Fruit fly (Drosophila melanogaster) whole organism, embryonic: Measurements from ENCODE around the gene Mst57Db.

Source experiments
- Atf6 ChIP-seq: fragments of 200-800 bp; sonication (Bioruptor generic); IDR thresholded peaks from 2 replicates; pipeline ENCODE4 v1.3.6; 2022; ENCODE audit warnings: missing biosample characterization, missing genetic modification characterization
- CG11723 ChIP-seq: fragments of 200-800 bp; sonication (Bioruptor generic); optimal IDR thresholded peaks from 2 replicates; lab custom pipeline; 2017; ENCODE audit warnings: missing biosample characterization, mild to moderate bottlenecking, missing genetic modification characterization
- CG13123 ChIP-seq: fragments of 200-800 bp; sonication (Bioruptor generic); optimal IDR thresholded peaks from 2 replicates; lab custom pipeline; 2016; ENCODE audit warnings: missing biosample characterization, missing genetic modification characterization
- CG13287 ChIP-seq: fragments of 200-800 bp; sonication (Bioruptor generic); IDR thresholded peaks from 2 replicates; pipeline ENCODE4 v1.3.6; 2022; ENCODE audit warnings: missing biosample characterization, missing genetic modification characterization; ENCODE audit not compliant: partially characterized antibody
- CG17328 ChIP-seq: fragments of 200-800 bp; sonication (Bioruptor generic); IDR thresholded peaks from 2 replicates; pipeline ENCODE4 v1.3.6; 2022; ENCODE audit warnings: missing biosample characterization, missing genetic modification characterization
- CG17568 ChIP-seq: fragments of 200-800 bp; sonication (Bioruptor generic); optimal IDR thresholded peaks from 2 replicates; lab custom pipeline; 2018; ENCODE audit warnings: missing biosample characterization, mild to moderate bottlenecking, missing genetic modification characterization, moderate library complexity
- CG18599 ChIP-seq: fragments of 200-800 bp; sonication (Bioruptor generic); optimal IDR thresholded peaks from 3 replicates; lab custom pipeline; 2017; ENCODE audit warnings: missing biosample characterization, missing genetic modification characterization, mild to moderate bottlenecking, moderate library complexity, missing genetic modification reagents
- CG2199 ChIP-seq: fragments of 200-800 bp; sonication (Bioruptor generic); IDR thresholded peaks from 3 replicates; pipeline ENCODE4 v1.3.6; 2022; ENCODE audit warnings: missing biosample characterization, missing genetic modification characterization
- CG6175 ChIP-seq: fragments of 200-800 bp; sonication (Bioruptor generic); IDR thresholded peaks from 3 replicates; pipeline ENCODE4 v1.3.6; 2022; ENCODE audit warnings: missing biosample characterization, missing genetic modification characterization
- CG6254 ChIP-seq: fragments of 200-800 bp; sonication (Bioruptor generic); optimal IDR thresholded peaks from 3 replicates; lab custom pipeline; 2017; ENCODE audit warnings: mild to moderate bottlenecking, missing biosample characterization, missing genetic modification reagents, missing genetic modification characterization
- CG7963 ChIP-seq: fragments of 200-800 bp; sonication (Bioruptor generic); IDR thresholded peaks from 3 replicates; pipeline ENCODE4 v1.3.6; 2022; ENCODE audit warnings: missing biosample characterization, missing genetic modification characterization; ENCODE audit not compliant: partially characterized antibody
- CG8359 ChIP-seq: fragments of 200-800 bp; sonication (Bioruptor generic); optimal IDR thresholded peaks from 2 replicates; lab custom pipeline; 2017; ENCODE audit warnings: missing biosample characterization, mild to moderate bottlenecking, missing genetic modification characterization, borderline replicate concordance
- Camta ChIP-seq: fragments of 200-800 bp; sonication (Bioruptor generic); optimal IDR thresholded peaks from 2 replicates; lab custom pipeline; 2016; ENCODE audit warnings: missing biosample characterization, missing genetic modification characterization
- D ChIP-seq, 2 experiments: fragments of 200-800 bp in 1 of 2; fragments of >200 bp in 1 of 2; sonication (Bioruptor generic) in 1 of 2; optimal IDR thresholded peaks; 2 replicates in 1 of 2; 3 replicates in 1 of 2; lab custom pipeline; 2017; ENCODE audit warnings: mild to moderate bottlenecking in 1 of 2, missing biosample characterization in 1 of 2, missing genetic modification characterization in 1 of 2, missing genetic modification reagents in 1 of 2
- Deaf1 ChIP-seq: fragments of 200-800 bp; optimal IDR thresholded peaks from 3 replicates; lab custom pipeline; 2019; ENCODE audit warnings: missing biosample characterization, mild to moderate bottlenecking, missing genetic modification characterization, moderate library complexity
- Ets97D ChIP-seq: fragments of 200-800 bp; sonication (Bioruptor generic); optimal IDR thresholded peaks from 3 replicates; lab custom pipeline; 2016; ENCODE audit warnings: missing biosample characterization, missing genetic modification characterization
- GATAe ChIP-seq: fragments of 200-800 bp; sonication (Bioruptor generic); conservative IDR thresholded peaks from 2 replicates; pipeline ENCODE4 v1.3.6; 2022; ENCODE audit warnings: missing biosample characterization, missing genetic modification characterization
- H2.0 ChIP-seq: fragments of 200-800 bp; sonication (Bioruptor generic); IDR thresholded peaks from 2 replicates; pipeline ENCODE4 v1.3.6; 2022; ENCODE audit warnings: missing biosample characterization, missing genetic modification characterization
- HLH3B ChIP-seq: fragments of 200-800 bp; sonication (Bioruptor generic); IDR thresholded peaks from 2 replicates; pipeline ENCODE4 v1.3.6; 2022; ENCODE audit warnings: missing biosample characterization, missing genetic modification characterization
- HLH54F ChIP-seq: fragments of 200-800 bp; sonication (Bioruptor generic); optimal IDR thresholded peaks from 3 replicates; lab custom pipeline; 2016; ENCODE audit warnings: missing biosample characterization, missing genetic modification characterization
- MTF-1 ChIP-seq: fragments of 200-800 bp; sonication (Bioruptor generic); optimal IDR thresholded peaks from 2 replicates; lab custom pipeline; 2018; ENCODE audit warnings: missing biosample characterization, mild to moderate bottlenecking, missing genetic modification characterization, borderline replicate concordance
- NC2α ChIP-seq: fragments of 200-800 bp; sonication (Bioruptor generic); optimal IDR thresholded peaks from 2 replicates; lab custom pipeline; 2016; ENCODE audit warnings: missing biosample characterization, missing genetic modification characterization
- Nf-YC ChIP-seq: fragments of 200-800 bp; optimal IDR thresholded peaks from 3 replicates; lab custom pipeline; 2019; ENCODE audit warnings: missing biosample characterization, mild to moderate bottlenecking, missing genetic modification characterization, moderate library complexity
- Ptx1 ChIP-seq: fragments of 200-800 bp; sonication (Bioruptor generic); IDR thresholded peaks from 2 replicates; pipeline ENCODE4 v1.3.6; 2022; ENCODE audit warnings: missing biosample characterization, missing genetic modification characterization
- Sin3A ChIP-seq: fragments of >200 bp; optimal IDR thresholded peaks from 2 replicates; lab custom pipeline; 2018
- Taf1 ChIP-seq: fragments of 200-800 bp; sonication (Bioruptor generic); IDR thresholded peaks from 2 replicates; pipeline ENCODE4 v1.3.6; 2022; ENCODE audit warnings: missing biosample characterization, missing genetic modification characterization
- YL-1 ChIP-seq: fragments of 200-800 bp; sonication (Bioruptor generic); optimal IDR thresholded peaks from 3 replicates; lab custom pipeline; 2017; ENCODE audit warnings: missing biosample characterization, mild to moderate bottlenecking, missing genetic modification characterization
- ash1 ChIP-seq: fragments of 200-800 bp; sonication (Bioruptor generic); optimal IDR thresholded peaks from 2 replicates; lab custom pipeline; 2018; ENCODE audit warnings: missing biosample characterization, mild to moderate bottlenecking, missing genetic modification characterization
- bab2 ChIP-seq: fragments of 200-800 bp; sonication (Bioruptor generic); optimal IDR thresholded peaks from 2 replicates; lab custom pipeline; 2016; ENCODE audit warnings: missing biosample characterization, missing genetic modification characterization
- bcd ChIP-seq: fragments of 200-800 bp; sonication (Bioruptor generic); optimal IDR thresholded peaks from 2 replicates; lab custom pipeline; 2017; ENCODE audit warnings: missing biosample characterization, mild to moderate bottlenecking, missing genetic modification characterization
- bsh ChIP-seq, 2 experiments: fragments of 200-800 bp; sonication (Bioruptor generic); optimal IDR thresholded peaks; 2 replicates each; lab custom pipeline; 2017 to 2018; ENCODE audit warnings: mild to moderate bottlenecking in 2 of 2, missing biosample characterization in 2 of 2, missing genetic modification characterization in 2 of 2, moderate library complexity in 1 of 2
- cwo ChIP-seq: fragments of 200-800 bp; sonication (Bioruptor generic); optimal IDR thresholded peaks from 3 replicates; lab custom pipeline; 2017; ENCODE audit warnings: missing biosample characterization, missing genetic modification characterization, mild to moderate bottlenecking, moderate library complexity, missing genetic modification reagents
- dati ChIP-seq: fragments of 200-800 bp; sonication (Bioruptor generic); IDR thresholded peaks from 2 replicates; pipeline ENCODE4 v1.3.6; 2022; ENCODE audit warnings: missing biosample characterization, missing genetic modification characterization
- gsb ChIP-seq: fragments of 200-800 bp; sonication (Bioruptor generic); IDR thresholded peaks from 2 replicates; pipeline ENCODE4 v1.3.6; 2022; ENCODE audit warnings: missing biosample characterization, missing genetic modification characterization
- ham ChIP-seq: fragments of 200-800 bp; sonication (Bioruptor generic); IDR thresholded peaks from 2 replicates; pipeline ENCODE4 v1.3.6; 2022; ENCODE audit warnings: missing biosample characterization, missing genetic modification characterization
- inv ChIP-seq: fragments of 200-800 bp; sonication (Bioruptor generic); IDR thresholded peaks from 2 replicates; pipeline ENCODE4 v1.3.6; 2022; ENCODE audit warnings: missing biosample characterization, missing genetic modification characterization; ENCODE audit not compliant: partially characterized antibody
- luna ChIP-seq: fragments of 200-800 bp; sonication (Bioruptor generic); optimal IDR thresholded peaks from 2 replicates; lab custom pipeline; 2016; ENCODE audit warnings: missing biosample characterization, missing genetic modification characterization
- nau ChIP-seq: fragments of 200-800 bp; sonication (Bioruptor generic); optimal IDR thresholded peaks from 3 replicates; lab custom pipeline; 2017; ENCODE audit warnings: missing biosample characterization, mild to moderate bottlenecking, missing genetic modification characterization, missing genetic modification reagents
- oc ChIP-seq: fragments of 200-800 bp; sonication (Bioruptor generic); optimal IDR thresholded peaks from 2 replicates; lab custom pipeline; 2018; ENCODE audit warnings: missing biosample characterization, mild to moderate bottlenecking, missing genetic modification characterization, moderate library complexity
- pan ChIP-seq, 4 experiments: fragments of >200 bp in 3 of 4; fragments of 200-800 bp in 1 of 4; sonication (Bioruptor generic) in 1 of 4; optimal IDR thresholded peaks in 3 of 4; IDR thresholded peaks in 1 of 4; 2 replicates each; pipeline versions ENCODE4 v1.3.6 to Lab custom; 2017 to 2022; ENCODE audit warnings: missing biosample characterization in 2 of 4, missing genetic modification characterization in 2 of 4, mixed read lengths in 1 of 4
- peb ChIP-seq: fragments of 200-800 bp; sonication (Bioruptor generic); IDR thresholded peaks from 2 replicates; pipeline ENCODE4 v1.3.6; 2022; ENCODE audit warnings: missing biosample characterization, missing genetic modification characterization
- schlank ChIP-seq: fragments of 200-800 bp; sonication (Bioruptor generic); optimal IDR thresholded peaks from 2 replicates; lab custom pipeline; 2018; ENCODE audit warnings: missing biosample characterization, mild to moderate bottlenecking, missing genetic modification characterization
- scrt ChIP-seq: fragments of 200-800 bp; sonication (Bioruptor generic); optimal IDR thresholded peaks from 2 replicates; lab custom pipeline; 2018; ENCODE audit warnings: missing biosample characterization, mild to moderate bottlenecking, missing genetic modification characterization, moderate library complexity
- sens-2 ChIP-seq: fragments of 200-800 bp; sonication (Bioruptor generic); IDR thresholded peaks from 2 replicates; pipeline ENCODE4 v1.3.6; 2022; ENCODE audit warnings: missing biosample characterization, missing genetic modification characterization
- sim ChIP-seq: fragments of 200-800 bp; sonication (Bioruptor generic); IDR thresholded peaks from 2 replicates; pipeline ENCODE4 v1.3.6; 2022; ENCODE audit warnings: missing biosample characterization, missing genetic modification characterization
- so ChIP-seq: fragments of 200-800 bp; sonication (Bioruptor generic); IDR thresholded peaks from 3 replicates; pipeline ENCODE4 v1.3.6; 2022; ENCODE audit warnings: missing biosample characterization, missing genetic modification characterization
- sob ChIP-seq: fragments of 200-800 bp; sonication (Bioruptor generic); IDR thresholded peaks from 2 replicates; pipeline ENCODE4 v1.3.6; 2022; ENCODE audit warnings: missing biosample characterization, missing genetic modification characterization
- toy ChIP-seq: fragments of 200-800 bp; sonication (Bioruptor generic); IDR thresholded peaks from 2 replicates; pipeline ENCODE4 v1.3.6; 2022; ENCODE audit warnings: missing biosample characterization, missing genetic modification characterization
- trem ChIP-seq: fragments of 200-800 bp; optimal IDR thresholded peaks from 3 replicates; lab custom pipeline; 2019; ENCODE audit warnings: missing biosample characterization, mild to moderate bottlenecking, missing genetic modification characterization, moderate library complexity

The Mst57Db gene

DNA sequence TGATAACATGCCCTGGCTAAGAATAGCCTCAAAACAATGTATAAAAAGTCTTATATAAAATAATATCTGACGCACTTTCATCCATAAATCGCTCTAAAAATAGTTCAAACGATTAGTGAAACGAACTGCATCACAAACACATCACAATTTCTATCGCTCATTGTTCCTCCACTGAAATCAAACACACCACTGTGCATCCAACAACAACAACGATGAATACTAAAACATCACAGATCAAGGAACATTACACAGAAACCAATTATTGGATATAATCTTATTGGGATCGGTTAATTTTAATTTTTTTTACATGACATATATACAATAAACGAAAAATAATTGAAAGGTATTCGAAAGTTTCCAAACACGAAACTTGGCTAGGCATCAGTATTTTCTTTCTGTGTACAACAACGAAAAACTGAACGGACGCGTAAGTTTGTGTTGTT lies 48.6 kb upstream of the Mst57Db start (continued):
- TF ChIP-seq so (GFP tag; lab: Robert Waterston, UW) (no peak; the same call in 1 of the 3 replicates), bsh (GFP tag; optimal IDR thresholded peaks at IDR 0.05; lab: Kevin White, UChicago) (peak in 1 of 2 experiments; percentile 92), Sin3A (no peak), sim (GFP tag; lab: Robert Waterston, UW) (peak; percentile 60; the same call in 1 of the 2 replicates), peb (GFP tag; lab: Robert Waterston, UW) (peak; percentile 46; the same call in 1 of the 2 replicates), YL-1 (peak; percentile 1), dati (GFP tag; lab: Robert Waterston, UW) (no peak), MTF-1 (peak; percentile 53), D (optimal IDR thresholded peaks at IDR 0.05; lab: Kevin White, UChicago) (no peak), D (GFP tag; optimal IDR thresholded peaks at IDR 0.05; lab: Kevin White, UChicago) (peak; percentile 80), nau (GFP tag; lab: Kevin White, UChicago) (peak; percentile 13), CG13287 (GFP tag; lab: Robert Waterston, UW) (no peak), CG7963 (GFP tag; lab: Robert Waterston, UW) (no peak), NC2α (peak; percentile 68), ham (GFP tag; lab: Robert Waterston, UW) (no peak), Atf6 (GFP tag; lab: Robert Waterston, UW) (peak; percentile 65; the same call in 1 of the 2 replicates), pan (optimal IDR thresholded peaks at IDR 0.05; lab: Kevin White, UChicago) (no peak), pan (GFP tag; optimal IDR thresholded peaks at IDR 0.05 in 1 of 2, IDR thresholded peaks at IDR 0.05 in 1 of 2) (peak in 1 of 2 experiments; percentile 85), CG6254 (GFP tag; lab: Kevin White, UChicago) (peak; percentile 63), HLH3B (GFP tag; lab: Robert Waterston, UW) (peak; percentile 84; the same call in 1 of the 2 replicates), Ets97D (GFP tag; lab: Kevin White, UChicago) (peak; percentile 55), Camta (GFP tag; lab: Kevin White, UChicago) (peak; percentile 64), CG2199 (GFP tag; lab: Robert Waterston, UW) (0 out of 3 replicates have a peak, but pooled peaks have one; percentile 61), sens-2 (GFP tag; lab: Robert Waterston, UW) (peak; percentile 61), CG18599 (peak; percentile 70), Nf-YC (tag; lab: Kevin White, UChicago) (peak; percentile 43), CG13123 (GFP tag; lab: Kevin White, UChicago) (peak; percentile 61), Taf1 (GFP tag; lab: Robert Waterston, UW) (peak; percentile 49), CG17328 (GFP tag; lab: Robert Waterston, UW) (peak; percentile 83), gsb (GFP tag; lab: Robert Waterston, UW) (peak; percentile 58; the same call in 1 of the 2 replicates), schlank (no peak), sob (GFP tag; lab: Robert Waterston, UW) (peak; percentile 77; the same call in 1 of the 2 replicates), GATAe (GFP tag; lab: Robert Waterston, UW) (no peak; the same call in 1 of the 2 replicates), luna (GFP tag; lab: Kevin White, UChicago) (no peak), HLH54F (GFP tag; lab: Kevin White, UChicago) (peak; percentile 62), H2.0 (peak; percentile 78), oc (peak; percentile 78), toy (GFP tag; lab: Robert Waterston, UW) (no peak), CG6175 (no peak; the same call in 2 of the 3 replicates), trem (tag; lab: Kevin White, UChicago) (peak; percentile 63), CG8359 (peak; percentile 59), ash1 (GFP tag; lab: Kevin White, UChicago) (no peak), bab2 (GFP tag; lab: Kevin White, UChicago) (peak; percentile 75), CG11723 (GFP tag; lab: Kevin White, UChicago) (peak; percentile 52), cwo (peak; percentile 47), scrt (GFP tag; lab: Kevin White, UChicago) (peak; percentile 58), inv (GFP tag; lab: Robert Waterston, UW) (no peak), Ptx1 (peak; percentile 88), bcd (GFP tag; lab: Kevin White, UChicago) (peak; percentile 74), CG17568 (GFP tag; lab: Kevin White, UChicago) (peak; percentile 54), Deaf1 (tag; lab: Kevin White, UChicago) (peak; percentile 50)
